Worm (Caenorhabditis elegans) whole organism, L3 larva: ENCODE data around the gene fbxl-2.

Experiments
- R02D3.7 ChIP-seq: fragments of 150-350 bp; optimal IDR thresholded peaks from 2 replicates; lab custom pipeline; 2014; ENCODE audit warnings: missing biosample characterization, missing genetic modification characterization
- aly-2 ChIP-seq: fragments of 150-350 bp; optimal IDR thresholded peaks from 2 replicates; lab custom pipeline; 2014; ENCODE audit warnings: missing biosample characterization, missing genetic modification characterization
- ceh-16 ChIP-seq: sonication (generic microtip); optimal IDR thresholded peaks from 2 replicates; lab custom pipeline; 2017; ENCODE audit warnings: missing biosample characterization, missing genetic modification characterization
- ceh-28 ChIP-seq: fragments of 150-350 bp; optimal IDR thresholded peaks from 2 replicates; lab custom pipeline; 2014; ENCODE audit warnings: missing biosample characterization, missing genetic modification reagents, missing genetic modification characterization
- ceh-82 ChIP-seq: fragments of 150-350 bp; optimal IDR thresholded peaks from 2 replicates; lab custom pipeline; 2014; ENCODE audit warnings: missing biosample characterization, missing genetic modification characterization
- daf-12 ChIP-seq: fragments of 150-350 bp; optimal IDR thresholded peaks from 2 replicates; lab custom pipeline; 2014; ENCODE audit warnings: missing biosample characterization, missing genetic modification reagents, missing genetic modification characterization
- egl-27 ChIP-seq: sonication (generic microtip); optimal IDR thresholded peaks from 4 replicates; lab custom pipeline; 2017; ENCODE audit warnings: missing biosample characterization, missing genetic modification reagents, missing genetic modification characterization
- egl-5 ChIP-seq: fragments of 150-350 bp; optimal IDR thresholded peaks from 2 replicates; lab custom pipeline; 2017; ENCODE audit warnings: missing biosample characterization, missing genetic modification reagents, missing genetic modification characterization, inconsistent platforms
- elt-1 ChIP-seq: fragments of 150-350 bp; optimal IDR thresholded peaks from 2 replicates; lab custom pipeline; 2014; ENCODE audit warnings: missing biosample characterization, missing genetic modification characterization
- elt-2 ChIP-seq: sonication (generic microtip); optimal IDR thresholded peaks from 2 replicates; lab custom pipeline; 2016; ENCODE audit warnings: missing genetic modification reagents, mild to moderate bottlenecking, missing genetic modification characterization, missing compliant biosample characterization
- elt-3 ChIP-seq, 3 experiments: fragments of 150-350 bp in 1 of 3; sonication (generic microtip) in 2 of 3; optimal IDR thresholded peaks; 2 replicates in 2 of 3; 4 replicates in 1 of 3; lab custom pipeline; 2014 to 2017; ENCODE audit warnings: missing biosample characterization in 3 of 3, missing genetic modification characterization in 3 of 3
- eor-1 ChIP-seq, 2 experiments: fragments of 150-350 bp; optimal IDR thresholded peaks; 2 replicates each; lab custom pipeline; 2014 to 2018; ENCODE audit warnings: missing biosample characterization in 2 of 2, missing genetic modification characterization in 2 of 2
- fkh-10 ChIP-seq: sonication (generic microtip); optimal IDR thresholded peaks from 2 replicates; lab custom pipeline; 2017; ENCODE audit warnings: missing biosample characterization, missing genetic modification reagents, missing genetic modification characterization
- fkh-2 ChIP-seq: fragments of 150-350 bp; optimal IDR thresholded peaks from 2 replicates; lab custom pipeline; 2014; ENCODE audit warnings: missing biosample characterization, missing genetic modification reagents, missing genetic modification characterization
- fos-1 ChIP-seq: fragments of 150-350 bp; optimal IDR thresholded peaks from 2 replicates; lab custom pipeline; 2014; ENCODE audit warnings: missing biosample characterization, missing genetic modification characterization
- hmg-11 ChIP-seq: sonication (generic microtip); optimal IDR thresholded peaks from 2 replicates; lab custom pipeline; 2016; ENCODE audit warnings: missing genetic modification characterization, missing compliant biosample characterization
- jun-1 ChIP-seq: fragments of 150-350 bp; optimal IDR thresholded peaks from 2 replicates; lab custom pipeline; 2014; ENCODE audit warnings: missing biosample characterization, missing genetic modification reagents, missing genetic modification characterization
- lin-15B ChIP-seq: fragments of 150-350 bp; optimal IDR thresholded peaks from 2 replicates; lab custom pipeline; 2014; ENCODE audit warnings: missing biosample characterization, missing genetic modification characterization
- lin-39 ChIP-seq: fragments of 150-350 bp; optimal IDR thresholded peaks from 2 replicates; lab custom pipeline; 2018; ENCODE audit warnings: missing biosample characterization, missing genetic modification reagents, missing genetic modification characterization
- lsy-12 ChIP-seq: sonication (generic microtip); optimal IDR thresholded peaks from 2 replicates; lab custom pipeline; 2016; ENCODE audit warnings: mild to moderate bottlenecking, missing genetic modification characterization, missing compliant biosample characterization
- mdl-1 ChIP-seq: fragments of 150-350 bp; optimal IDR thresholded peaks from 2 replicates; lab custom pipeline; 2014; ENCODE audit warnings: missing biosample characterization, missing genetic modification characterization
- mml-1 ChIP-seq: fragments of 150-350 bp; sonication (generic microtip); optimal IDR thresholded peaks from 3 replicates; lab custom pipeline; 2014; ENCODE audit warnings: missing biosample characterization, missing genetic modification characterization
- nfya-1 ChIP-seq: sonication (generic microtip); optimal IDR thresholded peaks from 2 replicates; lab custom pipeline; 2017; ENCODE audit warnings: missing genetic modification characterization, mild to moderate bottlenecking, missing compliant biosample characterization, antibody characterized with exemption, moderate library complexity; ENCODE audit not compliant: insufficient read depth
- nhr-11 ChIP-seq: fragments of 150-350 bp; optimal IDR thresholded peaks from 2 replicates; lab custom pipeline; 2014; ENCODE audit warnings: missing biosample characterization, missing genetic modification characterization
- nhr-12 ChIP-seq: fragments of 150-350 bp; optimal IDR thresholded peaks from 2 replicates; lab custom pipeline; 2014; ENCODE audit warnings: missing biosample characterization, missing genetic modification characterization
- nhr-23 ChIP-seq: fragments of 150-350 bp; optimal IDR thresholded peaks from 2 replicates; lab custom pipeline; 2014; ENCODE audit warnings: missing biosample characterization, missing genetic modification reagents, missing genetic modification characterization
- nhr-237 ChIP-seq: fragments of 150-350 bp; optimal IDR thresholded peaks from 2 replicates; lab custom pipeline; 2014; ENCODE audit warnings: missing biosample characterization, missing genetic modification characterization
- nhr-25 ChIP-seq: sonication (generic microtip); optimal IDR thresholded peaks from 2 replicates; lab custom pipeline; 2017; ENCODE audit warnings: missing biosample characterization, missing genetic modification characterization
- nhr-28 ChIP-seq: fragments of 150-350 bp; optimal IDR thresholded peaks from 2 replicates; lab custom pipeline; 2014; ENCODE audit warnings: missing biosample characterization, missing genetic modification characterization
- nhr-43 ChIP-seq: sonication (generic microtip); optimal IDR thresholded peaks from 2 replicates; lab custom pipeline; 2016; ENCODE audit warnings: mild to moderate bottlenecking, missing genetic modification characterization, missing compliant biosample characterization; ENCODE audit not compliant: poor library complexity, severe bottlenecking
- nhr-76 ChIP-seq: fragments of 150-350 bp; sonication (generic microtip); optimal IDR thresholded peaks from 5 replicates; lab custom pipeline; 2014; ENCODE audit warnings: missing biosample characterization, missing genetic modification characterization
- nhr-77 ChIP-seq: fragments of 150-350 bp; optimal IDR thresholded peaks from 2 replicates; lab custom pipeline; 2014; ENCODE audit warnings: missing biosample characterization, missing genetic modification characterization
- pha-4 ChIP-seq: fragments of 150-350 bp; optimal IDR thresholded peaks from 2 replicates; lab custom pipeline; 2014; ENCODE audit warnings: missing biosample characterization, missing genetic modification reagents, missing genetic modification characterization
- pqm-1 ChIP-seq: fragments of 150-350 bp; optimal IDR thresholded peaks from 2 replicates; lab custom pipeline; 2017; ENCODE audit warnings: missing biosample characterization, missing genetic modification characterization, inconsistent platforms
- skn-1 ChIP-seq: fragments of 150-350 bp; optimal IDR thresholded peaks from 2 replicates; lab custom pipeline; 2014; ENCODE audit warnings: missing biosample characterization, missing genetic modification characterization
- snpc-4 ChIP-seq: fragments of 150-350 bp; optimal IDR thresholded peaks from 2 replicates; lab custom pipeline; 2014; ENCODE audit warnings: missing biosample characterization, missing genetic modification characterization
- tbx-2 ChIP-seq: sonication (generic microtip); optimal IDR thresholded peaks from 2 replicates; lab custom pipeline; 2016; ENCODE audit warnings: mild to moderate bottlenecking, missing genetic modification characterization, missing compliant biosample characterization
- unc-39 ChIP-seq: sonication (generic microtip); optimal IDR thresholded peaks from 4 replicates; lab custom pipeline; 2017; ENCODE audit warnings: missing biosample characterization, missing genetic modification characterization
- unc-62 ChIP-seq: fragments of 150-350 bp; sonication (generic microtip); optimal IDR thresholded peaks from 4 replicates; lab custom pipeline; 2014; ENCODE audit warnings: missing biosample characterization, missing genetic modification reagents, missing genetic modification characterization
- zag-1 ChIP-seq: fragments of 150-350 bp; optimal IDR thresholded peaks from 2 replicates; lab custom pipeline; 2014; ENCODE audit warnings: missing biosample characterization, missing genetic modification characterization
- ztf-11 ChIP-seq: fragments of 150-350 bp; optimal IDR thresholded peaks from 2 replicates; lab custom pipeline; 2014; ENCODE audit warnings: missing biosample characterization, missing genetic modification characterization

The fbxl-2 gene

ce11 chrIII:4708909-4709308 is 48.2 kb upstream of the fbxl-2 start, which contains the start of gene T04A8.18:
Gene T04A8.18 (plus strand): TSS chrIII:4709209.
- TF ChIP-seq fos-1: no peak
- no peak for TF ChIP-seq nhr-237 (tag; lab: Kevin White, UChicago)
- TF ChIP-seq mdl-1 (tag; lab: Kevin White, UChicago): no peak
- TF ChIP-seq egl-27: no peak
- no peak for TF ChIP-seq nhr-23 (tag; lab: Kevin White, UChicago)
- no peak for TF ChIP-seq hmg-11 (tag; lab: Kevin White, UChicago)
- no peak for TF ChIP-seq lin-15B
- no peak for TF ChIP-seq ztf-11 (tag; lab: Kevin White, UChicago)
- no peak for TF ChIP-seq daf-12 (tag; lab: Kevin White, UChicago)
- no peak for TF ChIP-seq nfya-1 (tag; lab: Kevin White, UChicago)
- TF ChIP-seq nhr-25 (tag; lab: Kevin White, UChicago): no peak
- no peak for TF ChIP-seq tbx-2 (tag; lab: Kevin White, UChicago)
- no peak for TF ChIP-seq aly-2 (tag; lab: Kevin White, UChicago)
- no peak for TF ChIP-seq nhr-12 (tag; lab: Kevin White, UChicago)
- TF ChIP-seq elt-2 (tag; lab: Kevin White, UChicago): no peak
- no peak for TF ChIP-seq jun-1 (tag; lab: Kevin White, UChicago)
- no peak for TF ChIP-seq snpc-4 (tag; lab: Kevin White, UChicago)
- no peak for TF ChIP-seq nhr-43 (tag; lab: Kevin White, UChicago)
- no peak for TF ChIP-seq unc-62
- no peak for TF ChIP-seq lsy-12 (tag; lab: Kevin White, UChicago)

ce11 chrIII:4715088-4715487 is 42.0 kb upstream of the fbxl-2 start, which contains the start of gene him-18:
Gene him-18 (minus strand): TSS chrIII:4715188.
- no peak for TF ChIP-seq ceh-82 (tag; lab: Kevin White, UChicago)
- TF ChIP-seq nhr-28 (tag; lab: Kevin White, UChicago): no peak
- TF ChIP-seq nhr-76 (tag; lab: Kevin White, UChicago): no peak
- TF ChIP-seq fkh-2: no peak
- no peak for TF ChIP-seq egl-27
- no peak for TF ChIP-seq egl-5 (tag; lab: Kevin White, UChicago)
- TF ChIP-seq hmg-11 (tag; lab: Kevin White, UChicago): no peak
- TF ChIP-seq pqm-1 (tag; lab: Kevin White, UChicago): no peak
- TF ChIP-seq daf-12 (tag; lab: Kevin White, UChicago): no peak
- TF ChIP-seq fkh-10 (GFP tag; lab: Kevin White, UChicago): no peak
- TF ChIP-seq nhr-77 (tag; lab: Kevin White, UChicago): no peak
- TF ChIP-seq lsy-12 (tag; lab: Kevin White, UChicago): no peak
- TF ChIP-seq skn-1: no peak
- no peak for TF ChIP-seq nhr-237 (tag; lab: Kevin White, UChicago)
- TF ChIP-seq nhr-25 (tag; lab: Kevin White, UChicago): no peak

DNA sequence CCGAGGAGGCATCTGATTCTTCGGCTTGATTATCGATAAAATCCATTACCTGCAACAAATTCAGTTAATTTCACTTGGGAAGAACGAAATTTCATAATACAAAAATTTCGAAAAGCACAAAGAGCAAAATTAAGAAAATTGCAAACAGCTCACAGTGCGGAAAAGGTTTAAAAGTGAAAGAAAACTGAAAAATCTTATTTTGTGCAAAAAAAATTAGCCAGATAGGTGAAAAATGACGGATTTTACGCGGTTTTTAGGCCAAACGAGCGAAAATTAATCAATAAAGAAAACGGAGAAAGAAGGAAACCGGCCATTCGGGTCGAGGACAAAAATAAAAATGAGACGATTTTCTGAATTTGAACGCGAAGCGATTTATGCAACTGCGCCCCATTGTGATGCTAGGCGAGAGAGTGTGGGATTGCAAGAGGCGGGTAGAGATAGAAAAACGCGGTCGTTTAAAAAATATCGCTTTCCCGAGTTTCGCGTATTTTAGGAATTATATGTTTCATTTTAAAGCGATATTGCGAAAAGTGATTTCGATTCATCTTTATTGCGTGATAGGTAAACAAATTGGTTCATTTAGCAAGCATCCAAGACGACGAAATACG is 36.3 kb upstream of the fbxl-2 start, which contains the start of gene emb-5:
emb-5 (minus strand) TSS at position 51 of the 608 bp plus-strand sequence.
- no peak for TF ChIP-seq nhr-11 (tag; lab: Kevin White, UChicago)
- TF ChIP-seq nhr-25 (tag; lab: Kevin White, UChicago): peak; percentile 54
- peak; percentile 3 for TF ChIP-seq nhr-43 (tag; lab: Kevin White, UChicago)
- no peak for TF ChIP-seq zag-1 (tag; lab: Kevin White, UChicago)
- peak; percentile 35 for TF ChIP-seq egl-5 (tag; lab: Kevin White, UChicago)
- peak; percentile 73 for TF ChIP-seq lin-39 (tag; lab: Kevin White, UChicago)
- peak; percentile 53 for TF ChIP-seq nhr-23 (tag; lab: Kevin White, UChicago)
- peak; percentile 58 for TF ChIP-seq R02D3.7
- TF ChIP-seq tbx-2 (tag; lab: Kevin White, UChicago): no peak
- TF ChIP-seq lin-15B: peak; percentile 81
- TF ChIP-seq hmg-11 (tag; lab: Kevin White, UChicago): peak; percentile 25

DNA sequence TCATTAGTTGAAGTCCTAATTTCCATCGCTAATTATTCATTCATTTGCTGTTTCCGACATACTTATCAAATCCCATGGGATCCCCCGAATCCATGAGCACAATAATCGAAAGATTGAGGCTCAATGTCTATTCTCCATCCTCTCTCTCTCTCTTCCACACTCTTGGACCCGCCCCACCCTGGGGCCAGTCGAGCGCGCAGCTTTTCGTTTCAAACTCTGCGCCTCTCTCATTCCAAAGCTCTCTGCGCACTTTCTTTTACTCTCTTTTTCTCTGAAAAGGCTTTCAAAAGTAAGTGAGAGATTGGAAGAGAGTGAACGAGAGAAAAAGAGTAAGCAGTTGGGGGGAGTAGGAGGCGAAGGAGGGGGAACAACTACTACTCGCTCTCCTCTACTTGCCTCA is 35.3 kb upstream of the fbxl-2 start, which contains the start of gene acy-1:
acy-1 (plus strand) TSS at position 346 of the 400 bp plus-strand sequence.
- TF ChIP-seq pqm-1 (tag; lab: Kevin White, UChicago) (no peak), eor-1 (tag; optimal IDR thresholded peaks at IDR 0.05; lab: Kevin White, UChicago) (no peak), nfya-1 (tag; lab: Kevin White, UChicago) (peak; percentile 93), nhr-77 (tag; lab: Kevin White, UChicago) (no peak), skn-1 (no peak), pha-4 (peak; percentile 78), nhr-237 (tag; lab: Kevin White, UChicago) (no peak), fkh-2 (no peak), ceh-16 (tag; lab: Kevin White, UChicago) (no peak), snpc-4 (tag; lab: Kevin White, UChicago) (peak; percentile 51), daf-12 (tag; lab: Kevin White, UChicago) (no peak), nhr-12 (tag; lab: Kevin White, UChicago) (no peak), egl-27 (no peak), hmg-11 (tag; lab: Kevin White, UChicago) (peak; percentile 93), tbx-2 (tag; lab: Kevin White, UChicago) (peak; percentile 21), unc-39 (no peak), aly-2 (tag; lab: Kevin White, UChicago) (no peak), egl-5 (tag; lab: Kevin White, UChicago) (peak; percentile 91), ceh-28 (peak; percentile 1), mml-1 (tag; lab: Kevin White, UChicago) (no peak), elt-1 (tag; lab: Kevin White, UChicago) (peak; percentile 46), nhr-43 (tag; lab: Kevin White, UChicago) (no peak), nhr-28 (tag; lab: Kevin White, UChicago) (no peak), R02D3.7 (peak; percentile 8), elt-3 (tag; optimal IDR thresholded peaks at IDR 0.05; lab: Kevin White, UChicago) (no peak), nhr-25 (tag; lab: Kevin White, UChicago) (no peak), ceh-82 (tag; lab: Kevin White, UChicago) (no peak), fos-1 (no peak)
